Fruit fly (Drosophila melanogaster) whole organism, embryonic: ENCODE data around the gene CG6048.

Source experiments
- Blimp-1 ChIP-seq: fragments of 200-800 bp; sonication (Bioruptor generic); optimal IDR thresholded peaks from 3 replicates; lab custom pipeline; 2018; ENCODE audit warnings: missing biosample characterization, missing genetic modification characterization, mild to moderate bottlenecking, moderate library complexity, missing genetic modification reagents
- Bteb2 ChIP-seq: fragments of 200-800 bp; sonication (Bioruptor generic); optimal IDR thresholded peaks from 2 replicates; lab custom pipeline; 2016; ENCODE audit warnings: missing biosample characterization, missing genetic modification characterization
- CG10267 ChIP-seq: fragments of 200-800 bp; sonication (Bioruptor generic); optimal IDR thresholded peaks from 2 replicates; lab custom pipeline; 2018; ENCODE audit warnings: missing biosample characterization, mild to moderate bottlenecking, missing genetic modification characterization, moderate library complexity
- CG10654 ChIP-seq: fragments of 200-800 bp; sonication (Bioruptor generic); optimal IDR thresholded peaks from 2 replicates; lab custom pipeline; 2016; ENCODE audit warnings: missing biosample characterization, missing genetic modification characterization
- CG15514 ChIP-seq: fragments of 200-800 bp; sonication (Bioruptor generic); optimal IDR thresholded peaks from 3 replicates; lab custom pipeline; 2017; ENCODE audit warnings: missing biosample characterization, missing genetic modification characterization, mild to moderate bottlenecking, moderate library complexity, missing genetic modification reagents
- CG15601 ChIP-seq: fragments of 200-800 bp; sonication (Bioruptor generic); optimal IDR thresholded peaks from 3 replicates; lab custom pipeline; 2019; ENCODE audit warnings: missing biosample characterization, mild to moderate bottlenecking, missing genetic modification characterization, moderate library complexity
- CG16863 ChIP-seq: fragments of 200-800 bp; sonication (Bioruptor generic); optimal IDR thresholded peaks from 3 replicates; lab custom pipeline; 2016; ENCODE audit warnings: missing biosample characterization, missing genetic modification characterization
- CG1832 ChIP-seq: fragments of 200-800 bp; sonication (Bioruptor generic); optimal IDR thresholded peaks from 2 replicates; lab custom pipeline; 2017; ENCODE audit warnings: missing biosample characterization, mild to moderate bottlenecking, missing genetic modification characterization, inconsistent platforms
- CG3281 ChIP-seq: fragments of 200-800 bp; sonication (Bioruptor generic); optimal IDR thresholded peaks from 3 replicates; lab custom pipeline; 2017; ENCODE audit warnings: missing biosample characterization, mild to moderate bottlenecking, missing genetic modification characterization
- CG34376 ChIP-seq: fragments of 200-800 bp; sonication (Bioruptor generic); optimal IDR thresholded peaks from 2 replicates; lab custom pipeline; 2018; ENCODE audit warnings: missing biosample characterization, mild to moderate bottlenecking, missing genetic modification characterization
- CG4360 ChIP-seq: fragments of 200-800 bp; sonication (Bioruptor generic); IDR thresholded peaks from 2 replicates; pipeline ENCODE4 v1.3.6; 2022; ENCODE audit warnings: missing biosample characterization, missing genetic modification characterization
- CG7963 ChIP-seq: fragments of 200-800 bp; sonication (Bioruptor generic); IDR thresholded peaks from 3 replicates; pipeline ENCODE4 v1.3.6; 2022; ENCODE audit warnings: missing biosample characterization, missing genetic modification characterization; ENCODE audit not compliant: partially characterized antibody
- CkIIα-i1 ChIP-seq: fragments of 200-800 bp; sonication (Bioruptor generic); IDR thresholded peaks from 2 replicates; pipeline ENCODE4 v1.3.6; 2022; ENCODE audit warnings: missing biosample characterization, missing genetic modification characterization
- Dbx ChIP-seq: fragments of 200-800 bp; sonication (Bioruptor generic); IDR thresholded peaks from 3 replicates; pipeline ENCODE4 v1.3.6; 2022; ENCODE audit warnings: missing biosample characterization, missing genetic modification characterization
- Drgx ChIP-seq: fragments of 200-800 bp; sonication (Bioruptor generic); IDR thresholded peaks from 2 replicates; pipeline ENCODE4 v1.3.6; 2022; ENCODE audit warnings: missing biosample characterization, missing genetic modification characterization
- Ets65A ChIP-seq: fragments of 200-800 bp; sonication (Bioruptor generic); peaks from one replicate; lab custom pipeline; 2016; ENCODE audit warnings: missing biosample characterization, missing genetic modification characterization
- Gsc ChIP-seq: fragments of 200-800 bp; sonication (Bioruptor generic); IDR thresholded peaks from 2 replicates; pipeline ENCODE4 v1.3.6; 2022; ENCODE audit warnings: missing biosample characterization, missing genetic modification characterization
- HmgZ ChIP-seq: fragments of 200-800 bp; sonication (Bioruptor generic); optimal IDR thresholded peaks from 2 replicates; lab custom pipeline; 2018; ENCODE audit warnings: missing biosample characterization, mild to moderate bottlenecking, missing genetic modification characterization
- Hr78 ChIP-seq, 2 experiments: fragments of 200-800 bp in 1 of 2; fragments of >200 bp in 1 of 2; sonication (Bioruptor generic) in 1 of 2; optimal IDR thresholded peaks; 2 replicates each; lab custom pipeline; 2017 to 2019; ENCODE audit warnings: missing biosample characterization in 2 of 2, missing genetic modification characterization in 2 of 2, mild to moderate bottlenecking in 1 of 2, moderate library complexity in 1 of 2
- Lpt ChIP-seq: fragments of >200 bp; optimal IDR thresholded peaks from 2 replicates; lab custom pipeline; 2018; ENCODE audit warnings: missing biosample characterization, missing genetic modification characterization
- Mad ChIP-seq: fragments of 200-800 bp; sonication (Bioruptor generic); optimal IDR thresholded peaks from 2 replicates; lab custom pipeline; 2016; ENCODE audit warnings: missing biosample characterization, missing genetic modification characterization
- Med ChIP-seq: fragments of 200-800 bp; sonication (Bioruptor generic); peaks from one replicate; lab custom pipeline; 2016; ENCODE audit warnings: missing biosample characterization, missing genetic modification characterization, mild to moderate bottlenecking, inconsistent platforms, moderate library complexity
- Nf-YA ChIP-seq: fragments of 200-800 bp; sonication (Bioruptor generic); IDR thresholded peaks from 2 replicates; pipeline ENCODE4 v1.3.6; 2022; ENCODE audit warnings: missing biosample characterization, missing genetic modification characterization
- Oli ChIP-seq: fragments of 200-800 bp; sonication (Bioruptor generic); optimal IDR thresholded peaks from 2 replicates; lab custom pipeline; 2018; ENCODE audit warnings: missing biosample characterization, mild to moderate bottlenecking, missing genetic modification characterization, moderate library complexity
- Opbp ChIP-seq: fragments of 200-800 bp; sonication (Bioruptor generic); IDR thresholded peaks from 3 replicates; pipeline ENCODE4 v1.3.6; 2022; ENCODE audit warnings: missing biosample characterization, missing genetic modification characterization; ENCODE audit not compliant: partially characterized antibody
- Side ChIP-seq: fragments of 200-800 bp; sonication (Bioruptor generic); optimal IDR thresholded peaks from 2 replicates; lab custom pipeline; 2016; ENCODE audit warnings: missing biosample characterization, missing genetic modification characterization
- chinmo ChIP-seq: fragments of 200-800 bp; sonication (Bioruptor generic); IDR thresholded peaks from 4 replicates; pipeline ENCODE4 v1.3.6; 2022; ENCODE audit warnings: missing biosample characterization, missing genetic modification characterization; ENCODE audit not compliant: partially characterized antibody
- chn ChIP-seq: fragments of 200-800 bp; sonication (Bioruptor generic); optimal IDR thresholded peaks from 2 replicates; lab custom pipeline; 2016; ENCODE audit warnings: missing biosample characterization, missing genetic modification characterization
- ci ChIP-seq: fragments of 200-800 bp; sonication (Bioruptor generic); IDR thresholded peaks from 3 replicates; pipeline ENCODE4 v1.3.6; 2022; ENCODE audit warnings: missing biosample characterization, missing genetic modification characterization
- crol ChIP-seq: fragments of 200-800 bp; sonication (Bioruptor generic); IDR thresholded peaks from 2 replicates; pipeline ENCODE4 v1.3.6; 2022; ENCODE audit warnings: missing biosample characterization, missing genetic modification characterization
- dan ChIP-seq: fragments of 200-800 bp; sonication (Bioruptor generic); IDR thresholded peaks from 2 replicates; pipeline ENCODE4 v1.3.6; 2022; ENCODE audit warnings: missing biosample characterization, missing genetic modification characterization
- dmrt99B ChIP-seq: fragments of 200-800 bp; sonication (Bioruptor generic); optimal IDR thresholded peaks from 2 replicates; lab custom pipeline; 2018; ENCODE audit warnings: missing biosample characterization, mild to moderate bottlenecking, missing genetic modification characterization, moderate library complexity
- fd96Cb ChIP-seq: fragments of 200-800 bp; sonication (Bioruptor generic); optimal IDR thresholded peaks from 2 replicates; lab custom pipeline; 2018; ENCODE audit warnings: missing biosample characterization, mild to moderate bottlenecking, missing genetic modification characterization, moderate library complexity
- gce ChIP-seq: fragments of 200-800 bp; sonication (Bioruptor generic); IDR thresholded peaks from 3 replicates; pipeline ENCODE4 v1.3.6; 2022; ENCODE audit warnings: missing biosample characterization, missing genetic modification characterization
- gfzf ChIP-seq: fragments of 200-800 bp; sonication (Bioruptor generic); optimal IDR thresholded peaks from 2 replicates; lab custom pipeline; 2016; ENCODE audit warnings: missing biosample characterization, mild to moderate bottlenecking, missing genetic modification characterization, moderate library complexity
- h ChIP-seq: fragments of >200 bp; optimal IDR thresholded peaks from 2 replicates; lab custom pipeline; 2017
- insv ChIP-seq, 2 experiments: fragments of 200-800 bp; sonication (Bioruptor generic); optimal IDR thresholded peaks; 3 replicates each; lab custom pipeline; 2016 to 2018; ENCODE audit warnings: missing biosample characterization in 2 of 2, missing genetic modification characterization in 2 of 2
- jing ChIP-seq: fragments of 200-800 bp; sonication (Bioruptor generic); optimal IDR thresholded peaks from 2 replicates; lab custom pipeline; 2018; ENCODE audit warnings: missing biosample characterization, mild to moderate bottlenecking, missing genetic modification characterization
- klu ChIP-seq: fragments of 200-800 bp; sonication (Bioruptor generic); IDR thresholded peaks from 2 replicates; pipeline ENCODE4 v1.3.6; 2022; ENCODE audit warnings: missing biosample characterization, missing genetic modification characterization
- lola ChIP-seq, 3 experiments: fragments of >200 bp in 2 of 3; fragments of 200-800 bp in 1 of 3; sonication (Bioruptor generic) in 1 of 3; optimal IDR thresholded peaks; 2 replicates each; lab custom pipeline; 2017 to 2019; ENCODE audit warnings: missing biosample characterization in 3 of 3, missing genetic modification characterization in 3 of 3, mild to moderate bottlenecking in 1 of 3, moderate library complexity in 1 of 3
- odd ChIP-seq: fragments of 200-800 bp; sonication (Bioruptor generic); optimal IDR thresholded peaks from 2 replicates; lab custom pipeline; 2017; ENCODE audit warnings: missing biosample characterization, mild to moderate bottlenecking, missing genetic modification characterization
- phol ChIP-seq: fragments of 200-800 bp; sonication (Bioruptor generic); optimal IDR thresholded peaks from 3 replicates; lab custom pipeline; 2018; ENCODE audit warnings: missing biosample characterization, mild to moderate bottlenecking, missing genetic modification characterization, moderate library complexity
- pita ChIP-seq: fragments of 200-800 bp; sonication (Bioruptor generic); optimal IDR thresholded peaks from 2 replicates; lab custom pipeline; 2017; ENCODE audit warnings: missing biosample characterization, mild to moderate bottlenecking, missing genetic modification characterization
- sisA ChIP-seq: fragments of 200-800 bp; sonication (Bioruptor generic); IDR thresholded peaks from 2 replicates; pipeline ENCODE4 v1.3.6; 2022; ENCODE audit warnings: missing biosample characterization, missing genetic modification characterization
- stwl ChIP-seq: fragments of 200-800 bp; sonication (Bioruptor generic); optimal IDR thresholded peaks from 3 replicates; lab custom pipeline; 2018; ENCODE audit warnings: missing biosample characterization, mild to moderate bottlenecking, missing genetic modification characterization, moderate library complexity
- tio ChIP-seq: fragments of 200-800 bp; sonication (Bioruptor generic); optimal IDR thresholded peaks from 2 replicates; lab custom pipeline; 2017; ENCODE audit warnings: missing biosample characterization, missing genetic modification characterization, inconsistent platforms
- ttk ChIP-seq: fragments of 200-800 bp; sonication (Bioruptor generic); IDR thresholded peaks from 2 replicates; pipeline ENCODE4 v2.1.2; 2022; ENCODE audit warnings: missing biosample characterization, missing genetic modification characterization
- wek ChIP-seq: fragments of 200-800 bp; sonication (Bioruptor generic); optimal IDR thresholded peaks from 3 replicates; lab custom pipeline; 2018; ENCODE audit warnings: missing biosample characterization, mild to moderate bottlenecking, missing genetic modification characterization, moderate library complexity

The CG6048 gene

DNA sequence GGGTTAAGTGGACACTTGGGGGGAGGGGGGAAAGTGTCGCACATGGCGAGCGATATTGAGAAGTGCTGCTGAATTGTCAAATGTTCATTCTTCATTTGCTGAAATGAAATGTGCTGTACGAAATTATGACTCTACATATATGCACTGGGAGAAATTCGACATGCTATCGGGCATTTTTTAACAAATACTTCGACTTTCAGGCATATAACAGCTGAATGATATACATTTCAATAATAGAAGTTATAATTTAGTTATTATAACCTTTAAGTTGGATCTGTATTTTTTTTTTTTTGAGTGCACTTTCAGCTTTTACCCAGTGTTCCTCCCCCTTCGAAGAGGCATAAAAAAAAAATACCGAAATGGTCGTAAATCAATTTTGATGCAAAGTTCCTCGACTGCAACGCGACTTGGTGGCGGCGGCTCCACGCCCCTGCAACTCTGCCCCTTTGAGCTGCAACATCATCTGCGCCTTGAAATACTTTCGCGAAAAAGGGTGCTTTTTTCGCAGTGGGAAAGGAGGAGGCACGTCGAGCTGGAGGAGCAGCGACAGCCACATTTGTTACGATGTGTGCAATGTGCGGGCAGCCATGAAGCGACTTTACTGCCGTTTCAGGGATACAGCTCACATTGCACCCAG, 21.1 kb downstream of the CG6048 start (continued):
- TF ChIP-seq CG10267 (tag; lab: Kevin White, UChicago) (peak; percentile 20), CG4360 (GFP tag; lab: Robert Waterston, UW) (no peak), lola (GFP tag; optimal IDR thresholded peaks at IDR 0.05; lab: Kevin White, UChicago) (peak in 1 of 3 experiments; percentile 31), CG3281 (GFP tag; lab: Kevin White, UChicago) (no peak), CG7963 (no peak), Drgx (GFP tag; lab: Robert Waterston, UW) (peak; percentile 46), Ets65A (peak; percentile 63), insv (GFP tag; optimal IDR thresholded peaks at IDR 0.05; lab: Kevin White, UChicago) (no peak), gfzf (GFP tag; lab: Kevin White, UChicago) (no peak), Mad (no peak), Lpt (GFP tag; lab: Kevin White, UChicago) (no peak), Bteb2 (GFP tag; lab: Kevin White, UChicago) (no peak), pita (GFP tag; lab: Kevin White, UChicago) (no peak), ttk (peak; percentile 50; the same call in 1 of the 2 replicates), chinmo (GFP tag; lab: Robert Waterston, UW) (no peak), CG16863 (GFP tag; lab: Kevin White, UChicago) (peak; percentile 23), Dbx (GFP tag; lab: Robert Waterston, UW) (no peak), Side (GFP tag; lab: Kevin White, UChicago) (no peak), dan (GFP tag; lab: Robert Waterston, UW) (no peak), tio (GFP tag; lab: Kevin White, UChicago) (peak; percentile 33), ci (GFP tag; lab: Robert Waterston, UW) (peak; percentile 60; the same call in 2 of the 3 replicates), fd96Cb (tag; lab: Kevin White, UChicago) (peak; percentile 32), phol (peak; percentile 51), chn (GFP tag; lab: Kevin White, UChicago) (no peak), Blimp-1 (GFP tag; lab: Kevin White, UChicago) (peak; percentile 48), CG1832 (GFP tag; lab: Kevin White, UChicago) (no peak), Opbp (GFP tag; lab: Robert Waterston, UW) (no peak), CG15514 (GFP tag; lab: Kevin White, UChicago) (no peak), Gsc (0 out of 2 replicates have a peak, but pooled peaks have one; percentile 8), CG15601 (tag; lab: Kevin White, UChicago) (no peak), Oli (tag; lab: Kevin White, UChicago) (peak; percentile 47), CG34376 (GFP tag; lab: Kevin White, UChicago) (no peak), sisA (GFP tag; lab: Robert Waterston, UW) (peak; percentile 57; the same call in 1 of the 2 replicates)

- TF ChIP-seq h (no peak), Med (peak; percentile 61), CkIIα-i1 (GFP tag; lab: Robert Waterston, UW) (no peak), Nf-YA (GFP tag; lab: Robert Waterston, UW) (no peak), CG10654 (GFP tag; lab: Kevin White, UChicago) (no peak), HmgZ (tag; lab: Kevin White, UChicago) (no peak), crol (GFP tag; lab: Robert Waterston, UW) (peak; percentile 39; the same call in 1 of the 2 replicates), jing (no peak), gce (GFP tag; lab: Robert Waterston, UW) (no peak), dmrt99B (peak; percentile 4), stwl (no peak), odd (no peak), Hr78 (GFP tag; optimal IDR thresholded peaks at IDR 0.05; lab: Kevin White, UChicago) (no peak), klu (no peak), wek (GFP tag; lab: Kevin White, UChicago) (no peak)
Measured at dm6 chrX:5974358-5975143, 22.2 kb downstream of the CG6048 start.
